Fruit fly (Drosophila melanogaster): Measurements from ENCODE around the gene CG17032.

dm6 chr3L:16001164-16001679, 42.6 kb downstream of the CG17032 start:
- TF ChIP-seq pan (optimal IDR thresholded peaks at IDR 0.05) = no peak
- TF ChIP-seq usp (GFP tag; optimal IDR thresholded peaks at IDR 0.05) = no peak
- TF ChIP-seq psq (optimal IDR thresholded peaks at IDR 0.05) = no peak
- TF ChIP-seq CG8478 (optimal IDR thresholded peaks at IDR 0.05) = no peak
- TF ChIP-seq EcR (GFP tag; optimal IDR thresholded peaks at IDR 0.05) = no peak

All from whole organism.